Worm (Caenorhabditis elegans) whole organism, L4/young adult: ENCODE measurements around the gene F13D12.8.

Source experiments
- W03F9.2 ChIP-seq: fragments of 150-350 bp; optimal IDR thresholded peaks from 2 replicates; lab custom pipeline; 2014; ENCODE audit warnings: missing biosample characterization, missing genetic modification characterization
- dao-5 ChIP-seq: sonication (generic microtip); optimal IDR thresholded peaks from 2 replicates; lab custom pipeline; 2016; ENCODE audit warnings: missing genotype, missing genetic modification characterization, moderate library complexity, missing compliant biosample characterization
- him-1 ChIP-seq: sonication (generic microtip); optimal IDR thresholded peaks from 2 replicates; lab custom pipeline; 2016; ENCODE audit warnings: missing genotype, missing genetic modification reagents, missing genetic modification characterization, missing compliant biosample characterization

- TF ChIP-seq dao-5 (tag; lab: Kevin White, UChicago) (no peak), W03F9.2 (no peak), him-1 (tag; lab: Kevin White, UChicago) (no peak)
Measured at ce11 chrII:11774218-11774617, 41.8 kb upstream of the F13D12.8 start, which contains the start of gene F44E5.1.
